Worm (Caenorhabditis elegans) whole organism, L1 larva: ENCODE results near the gene oma-1.

Experiments used
- fkh-10 ChIP-seq: sonication (generic microtip); optimal IDR thresholded peaks from 2 replicates; lab custom pipeline; 2017; ENCODE audit warnings: missing biosample characterization, missing genetic modification reagents, missing genetic modification characterization
- sup-37 ChIP-seq: fragments of 200-800 bp; sonication (Bioruptor generic); optimal IDR thresholded peaks from 2 replicates; lab custom pipeline; 2018; ENCODE audit warnings: mild to moderate bottlenecking, missing genetic modification characterization, missing compliant biosample characterization

DNA sequence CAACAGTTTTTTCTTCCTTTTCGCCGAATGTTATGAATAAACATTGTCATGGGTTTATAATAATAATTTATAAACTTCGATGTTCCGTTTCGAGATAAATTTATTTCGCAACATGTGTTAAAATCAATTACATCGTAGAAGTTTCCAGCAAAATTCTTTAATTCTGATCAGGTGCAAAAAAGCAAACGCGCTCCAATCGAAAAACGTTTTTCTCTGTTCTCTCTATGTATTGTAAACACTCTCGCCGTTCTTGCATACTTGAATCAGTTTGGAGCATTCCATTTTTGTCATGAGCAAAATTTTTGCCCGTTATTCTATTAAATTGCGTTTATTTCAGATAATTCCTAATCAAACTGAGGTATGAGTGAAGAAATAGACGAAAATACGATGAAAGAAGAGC, 5.0 kb downstream of the oma-1 start, which contains the start of gene rad-54.L2:
- TF ChIP-seq fkh-10 (GFP tag; lab: Kevin White, UChicago) (no peak), sup-37 (GFP tag; lab: Kevin White, UChicago) (no peak)
